Fruit fly (Drosophila melanogaster) ovary, adult (tissue): Measurements from ENCODE around the gene CG32647.

Source experiments
- CG17801 ChIP-seq: fragments of 200-800 bp; optimal IDR thresholded peaks from 2 replicates; lab custom pipeline; 2019; ENCODE audit warnings: missing biosample characterization, mild to moderate bottlenecking, missing genetic modification characterization, moderate library complexity; ENCODE audit not compliant: partially characterized antibody

The CG32647 gene

dm6 chrX:12784690-12785441 is at the start of gene CG32647:
CG32647 (minus strand) TSS chrX:12784958.
- no peak for TF ChIP-seq CG17801

DNA sequence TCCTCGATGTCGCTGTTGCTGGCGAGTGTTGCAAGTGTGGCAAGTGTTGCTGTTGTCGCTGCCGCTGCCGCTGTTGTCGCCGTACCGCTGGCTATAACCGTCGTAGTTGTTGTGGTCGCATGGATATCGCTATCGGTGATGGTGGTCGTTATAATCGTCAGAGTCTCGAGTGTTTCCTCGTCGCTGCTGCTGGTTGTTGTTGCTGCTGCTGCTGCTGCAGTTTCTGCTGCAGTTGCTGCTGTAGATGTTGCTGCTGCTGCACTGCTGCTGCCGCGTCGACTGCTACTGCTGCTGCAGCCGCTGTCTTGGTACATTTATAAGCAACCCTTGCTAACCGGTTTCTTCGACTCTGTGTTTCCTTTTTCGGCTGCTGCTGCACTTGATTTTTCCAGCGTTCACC is 46.6 kb upstream of the CG32647 start:
- no peak for TF ChIP-seq CG17801

DNA sequence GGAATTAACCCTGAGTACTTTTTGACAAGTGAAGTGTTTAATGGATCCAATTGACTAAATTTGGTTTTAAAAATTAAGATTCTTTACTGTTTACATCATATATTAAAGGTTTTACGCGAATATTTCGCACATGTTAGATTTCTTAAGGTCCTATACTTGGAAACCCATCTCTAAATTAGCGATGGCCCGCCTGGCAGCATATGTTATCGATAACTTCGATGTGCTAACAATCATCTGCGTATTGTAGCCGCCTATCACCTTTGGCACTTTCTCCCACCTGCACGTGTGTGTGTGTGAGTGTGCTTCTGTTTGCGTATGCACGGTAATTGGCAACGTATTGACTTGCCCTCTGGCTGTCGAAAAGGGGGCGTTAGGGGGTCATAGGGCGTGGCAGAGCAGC is 36.8 kb upstream of the CG32647 start:
- TF ChIP-seq CG17801: no peak

DNA sequence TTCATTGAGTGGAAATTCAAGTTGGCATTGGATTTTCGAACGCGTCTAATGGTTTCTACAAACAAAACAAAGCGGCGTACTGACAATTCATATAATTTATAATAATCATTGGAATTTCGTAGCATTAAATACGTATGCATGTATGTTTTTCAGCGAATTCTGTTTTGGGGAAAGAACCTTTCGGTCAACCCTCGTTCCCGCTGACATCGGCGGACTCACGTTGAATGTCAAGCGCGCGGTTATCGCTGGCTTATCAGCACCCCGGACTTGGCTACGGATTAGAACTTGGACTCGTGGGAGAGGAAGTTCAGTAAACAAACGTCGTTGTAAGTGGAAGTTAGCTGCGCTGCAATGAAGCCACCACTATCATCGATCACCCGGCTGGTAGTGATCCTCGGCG is 16.6 kb upstream of the CG32647 start, which contains the start of gene Nep6:
TSS of gene Nep6 (plus strand) at position 305 of the 400 bp plus-strand sequence.
- TF ChIP-seq CG17801: no peak

DNA sequence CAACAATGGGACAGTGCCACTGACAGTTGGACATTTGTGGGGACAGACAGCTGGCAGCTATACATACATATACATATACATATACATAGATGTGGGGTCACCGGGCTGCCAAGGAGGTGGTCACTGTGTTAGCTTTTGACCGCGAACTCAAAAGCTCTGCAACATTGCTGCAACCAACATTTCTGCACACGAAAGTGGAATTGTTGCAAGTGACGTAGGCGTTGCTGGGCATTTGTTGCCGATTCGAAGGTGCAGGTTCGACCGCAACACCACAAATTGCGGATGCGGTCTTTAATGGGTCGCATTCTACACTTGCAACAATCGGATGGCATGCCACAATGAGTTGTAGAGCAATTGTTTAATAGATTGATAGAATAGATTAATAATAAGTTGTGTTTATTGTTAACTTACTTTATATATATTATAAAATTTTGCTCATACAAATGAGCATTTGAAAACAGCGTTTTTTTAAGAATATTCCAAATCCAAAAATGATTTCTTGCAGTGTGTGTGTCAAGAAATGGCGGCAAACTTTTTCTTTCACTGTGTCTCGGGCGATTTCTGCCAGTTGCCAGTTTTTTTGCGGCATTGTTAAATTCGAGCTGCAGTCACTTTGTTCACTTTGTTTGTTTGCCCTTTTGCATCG is 6.9 kb downstream of the CG32647 start:
- no peak for TF ChIP-seq CG17801

DNA sequence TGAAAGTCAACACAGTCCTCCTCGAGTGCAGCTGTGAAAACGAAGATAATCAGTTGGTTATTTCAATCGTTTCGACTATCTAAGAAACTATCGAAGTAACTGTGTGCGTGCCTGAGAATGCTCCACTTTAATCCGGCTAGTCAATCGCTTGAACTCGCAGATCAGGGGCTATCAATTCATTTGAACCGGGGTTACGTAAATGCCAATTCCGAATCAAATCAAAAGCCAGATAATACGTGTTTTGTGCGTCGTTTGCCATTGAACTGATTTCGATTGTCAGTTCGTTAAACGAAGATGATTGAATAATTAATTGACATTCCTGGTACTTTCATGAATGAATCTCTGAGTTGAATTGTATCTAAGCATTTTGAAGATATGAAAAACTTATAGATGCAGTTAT is 7.6 kb downstream of the CG32647 start:
- TF ChIP-seq CG17801: no peak

dm6 chrX:12766286-12766685 is 18.5 kb downstream of the CG32647 start:
- TF ChIP-seq CG17801: no peak

DNA sequence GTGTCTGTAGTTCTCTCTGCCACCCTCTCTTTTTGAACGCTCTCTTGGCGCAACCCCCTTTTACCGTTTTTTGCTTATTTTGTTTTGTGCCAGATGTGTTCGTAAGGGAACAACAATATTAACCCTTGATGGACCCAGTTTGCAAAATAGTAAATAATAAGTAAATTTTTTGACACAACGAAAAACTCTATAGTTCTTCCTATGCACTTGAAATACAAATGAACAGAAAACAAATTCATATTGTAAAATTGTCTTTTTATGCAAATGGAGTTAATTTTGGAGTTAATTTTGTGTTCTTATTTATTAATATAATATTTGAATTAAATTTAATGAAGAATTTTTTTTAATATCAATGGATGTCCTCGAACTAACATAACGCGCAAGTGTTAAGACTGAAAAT is 19.0 kb downstream of the CG32647 start:
- peak; percentile 50 for TF ChIP-seq CG17801

- TF ChIP-seq CG17801: no peak
Measured at dm6 chrX:12765076-12765475, 19.7 kb downstream of the CG32647 start, which contains the start of gene Agpat1. Agpat1 (plus strand) TSS chrX:12765266.

- no peak for TF ChIP-seq CG17801
Measured at dm6 chrX:12764640-12765039, 20.1 kb downstream of the CG32647 start.

DNA sequence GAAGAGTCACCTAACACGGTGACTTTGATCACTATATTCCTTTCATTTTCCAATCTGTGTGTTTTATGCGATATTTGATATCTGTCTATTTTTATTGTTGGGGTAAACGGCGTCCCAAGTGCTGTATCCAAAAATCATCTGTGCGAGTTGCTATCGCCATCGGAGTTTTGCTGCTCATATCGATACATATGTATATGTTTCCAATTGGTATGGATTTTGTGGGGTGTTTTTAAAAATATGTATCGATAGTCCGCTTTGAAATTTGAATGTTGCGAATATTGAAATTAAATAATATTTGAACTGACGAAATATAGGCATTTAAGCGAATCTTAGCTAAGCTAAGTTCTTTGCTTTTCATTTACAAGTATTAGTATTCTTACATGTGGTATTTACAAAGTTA is 21.3 kb downstream of the CG32647 start, which contains the start of gene pira:
TSS of gene pira (minus strand) at position 145 of the 400 bp plus-strand sequence.
- no peak for TF ChIP-seq CG17801

DNA sequence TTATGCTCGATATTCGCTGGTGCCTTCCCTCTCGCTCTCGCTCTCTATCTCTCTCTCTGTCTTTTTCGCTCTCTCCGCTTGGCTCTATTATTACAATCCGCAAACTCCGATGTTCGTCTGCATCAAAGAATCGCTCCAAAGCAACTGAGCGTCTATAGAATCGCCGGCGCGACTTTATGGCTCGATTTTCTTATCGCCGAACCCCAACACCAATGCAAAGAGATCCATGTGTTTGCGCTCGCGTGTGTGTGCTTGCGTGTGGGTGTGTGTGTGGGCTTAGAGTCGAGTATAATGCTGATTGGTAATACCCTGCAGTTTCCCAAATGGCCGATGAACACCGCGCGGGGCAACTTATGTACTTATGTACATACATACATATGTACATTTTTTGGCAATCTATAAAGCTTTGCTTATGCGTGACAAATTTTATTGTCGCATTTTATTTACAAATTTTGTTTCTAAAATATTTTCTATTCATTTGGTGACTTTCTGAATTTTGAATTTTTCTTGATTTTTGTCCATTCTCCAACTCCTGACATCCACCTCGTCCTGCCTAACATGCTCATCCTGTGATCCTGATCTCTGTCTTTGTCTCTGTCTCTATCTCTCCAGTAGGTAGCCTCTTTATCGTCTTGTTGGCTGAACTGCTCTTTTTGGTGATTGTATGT is 24.2 kb downstream of the CG32647 start, which contains the start of gene Paics:
TSS of gene Paics (minus strand) at position 152 of the 668 bp plus-strand sequence.
- no peak for TF ChIP-seq CG17801

DNA sequence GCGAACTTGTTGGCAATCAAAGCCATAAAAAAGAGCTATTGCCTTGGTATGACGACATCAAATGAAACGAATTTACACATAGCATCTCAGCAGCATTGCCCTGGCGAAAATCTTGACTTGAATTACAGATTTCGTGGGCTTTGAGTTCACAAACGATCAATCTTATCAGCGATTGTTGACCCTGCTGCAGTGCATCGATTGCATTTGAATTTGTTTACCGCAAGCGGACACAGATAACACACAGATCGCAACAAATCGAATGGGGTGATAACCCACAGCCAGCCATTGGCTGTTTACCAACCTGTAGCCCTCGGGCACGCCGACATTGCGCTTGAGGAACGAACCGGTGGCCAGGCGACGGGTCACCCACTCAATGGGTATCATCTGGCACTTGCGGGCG is 25.6 kb downstream of the CG32647 start:
- no peak for TF ChIP-seq CG17801

DNA sequence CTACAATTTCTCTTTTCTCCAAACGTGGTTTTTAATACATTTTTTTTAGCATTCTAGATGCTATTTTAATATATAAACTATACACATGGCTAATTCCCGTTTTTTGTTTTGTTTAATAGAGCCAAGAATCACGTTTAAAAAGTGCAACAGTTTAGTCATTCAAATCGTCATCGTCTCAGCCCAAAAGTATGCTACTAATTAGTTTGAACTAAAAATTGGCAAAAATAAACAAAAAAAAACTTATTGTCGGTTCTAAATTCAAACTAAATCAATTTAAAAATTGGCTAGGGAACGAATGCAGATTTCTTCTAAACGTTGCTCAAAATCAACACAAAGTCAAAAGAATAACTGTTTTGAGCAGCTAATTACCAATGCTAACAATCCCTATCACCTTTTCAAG is 27.7 kb downstream of the CG32647 start:
- TF ChIP-seq CG17801: peak; percentile 90

- no peak for TF ChIP-seq CG17801
Measured at dm6 chrX:12756374-12756721, 28.4 kb downstream of the CG32647 start.

DNA sequence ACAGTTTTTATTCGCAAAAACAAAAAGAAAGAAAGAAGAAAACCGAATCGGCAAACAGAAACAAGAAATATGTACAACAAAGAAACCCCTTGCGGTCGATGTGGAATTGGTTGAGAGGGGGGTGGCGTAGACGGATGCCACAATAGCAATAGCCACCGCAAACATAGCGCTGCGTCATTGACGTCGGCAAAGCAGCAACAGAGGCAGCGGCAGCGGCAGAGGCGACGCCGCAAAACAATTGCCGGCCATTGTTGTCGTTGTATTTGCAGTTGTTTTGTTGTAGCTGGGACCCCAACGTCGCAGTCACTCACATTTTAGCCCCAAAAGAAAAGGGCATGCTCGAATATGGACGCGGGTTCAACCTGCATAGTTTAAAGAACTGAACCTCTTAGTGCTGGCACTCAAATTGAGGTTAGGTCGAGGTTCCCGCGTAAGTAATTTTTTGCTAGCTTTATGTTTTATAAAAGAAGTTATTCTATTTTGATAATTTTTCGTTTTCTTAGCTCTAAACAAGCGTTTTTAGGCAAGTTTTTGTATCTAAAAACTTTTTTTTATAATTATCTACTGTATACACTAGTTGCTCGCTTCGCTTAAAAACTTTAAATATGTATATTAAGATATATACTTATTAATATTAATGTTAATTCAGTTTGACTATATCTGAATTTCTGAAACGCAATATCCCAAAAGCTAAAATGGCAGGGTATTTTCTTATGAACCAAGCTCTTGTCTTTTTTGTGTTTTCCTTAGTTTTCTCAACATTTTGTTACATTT is 29.0 kb downstream of the CG32647 start:
- TF ChIP-seq CG17801: peak; percentile 31
